Worm (Caenorhabditis elegans) whole organism, L4 larva: ENCODE measurements around the gene B0393.9.

ENCODE experiments used
- D1046.2 ChIP-seq: fragments of 200-800 bp; sonication (Bioruptor generic); IDR thresholded peaks from 2 replicates; pipeline ENCODE4 v1.3.6; 2022; ENCODE audit warnings: missing genetic modification characterization, missing compliant biosample characterization
- F10B5.3 ChIP-seq: sonication (generic microtip); optimal IDR thresholded peaks from 2 replicates; lab custom pipeline; 2016; ENCODE audit warnings: mild to moderate bottlenecking, missing genetic modification characterization, missing compliant biosample characterization
- F26F4.8 ChIP-seq: fragments of 200-800 bp; sonication (Bioruptor generic); conservative IDR thresholded peaks from 2 replicates; pipeline ENCODE4 v1.3.6; 2022; ENCODE audit warnings: missing genetic modification characterization, missing compliant biosample characterization
- F44E2.7 ChIP-seq: fragments of 200-800 bp; sonication (Bioruptor generic); IDR thresholded peaks from 2 replicates; pipeline ENCODE4 v2.1.2; 2022; ENCODE audit warnings: missing genetic modification characterization, missing compliant biosample characterization
- R02D3.7 ChIP-seq: fragments of 150-350 bp; sonication (generic microtip); optimal IDR thresholded peaks from 3 replicates; lab custom pipeline; 2014; ENCODE audit warnings: missing biosample characterization, missing genetic modification characterization
- T20F7.1 ChIP-seq: fragments of 200-800 bp; sonication (Bioruptor generic); optimal IDR thresholded peaks from 2 replicates; lab custom pipeline; 2018; ENCODE audit warnings: mild to moderate bottlenecking, missing genetic modification characterization, missing compliant biosample characterization
- Y5F2A.4 ChIP-seq: fragments of 200-800 bp; sonication (Bioruptor generic); optimal IDR thresholded peaks from 2 replicates; lab custom pipeline; 2018; ENCODE audit warnings: mild to moderate bottlenecking, missing genetic modification characterization, missing compliant biosample characterization
- Y75B8A.6 ChIP-seq: fragments of 200-800 bp; sonication (Bioruptor generic); IDR thresholded peaks from 2 replicates; pipeline ENCODE4 v1.3.6; 2022; ENCODE audit warnings: missing genetic modification reagents, missing genetic modification characterization, missing compliant biosample characterization
- ZK337.2 ChIP-seq: fragments of 200-800 bp; sonication (Bioruptor generic); IDR thresholded peaks from 2 replicates; pipeline ENCODE4 v1.3.6; 2022; ENCODE audit warnings: missing genetic modification reagents, missing genetic modification characterization, missing compliant biosample characterization
- ZK546.5 ChIP-seq, 2 experiments: sonication (generic microtip); optimal IDR thresholded peaks; 2 replicates each; lab custom pipeline; 2017; ENCODE audit warnings: missing biosample characterization in 2 of 2, missing genetic modification characterization in 2 of 2
- aly-2 ChIP-seq: sonication (generic microtip); optimal IDR thresholded peaks from 2 replicates; lab custom pipeline; 2018; ENCODE audit warnings: missing biosample characterization, missing genetic modification characterization
- ceh-28 ChIP-seq: fragments of 150-350 bp; optimal IDR thresholded peaks from 2 replicates; lab custom pipeline; 2014; ENCODE audit warnings: missing biosample characterization, missing genetic modification reagents, missing genetic modification characterization
- ceh-32 ChIP-seq: sonication (generic microtip); optimal IDR thresholded peaks from 2 replicates; lab custom pipeline; 2016; ENCODE audit warnings: mild to moderate bottlenecking, missing genetic modification characterization, missing compliant biosample characterization; ENCODE audit not compliant: poor library complexity
- ceh-82 ChIP-seq: sonication (generic microtip); optimal IDR thresholded peaks from 2 replicates; lab custom pipeline; 2017; ENCODE audit warnings: missing biosample characterization, missing genetic modification characterization
- ces-1 ChIP-seq: fragments of 150-350 bp; sonication (generic microtip); optimal IDR thresholded peaks from 4 replicates; lab custom pipeline; 2014; ENCODE audit warnings: missing biosample characterization, missing genetic modification reagents, missing genetic modification characterization
- cey-2 ChIP-seq: sonication (generic microtip); optimal IDR thresholded peaks from 3 replicates; lab custom pipeline; 2017; ENCODE audit warnings: missing genetic modification characterization, mild to moderate bottlenecking, missing compliant biosample characterization, antibody characterized with exemption, borderline replicate concordance; ENCODE audit not compliant: insufficient read depth
- daf-12 ChIP-seq: fragments of 150-350 bp; optimal IDR thresholded peaks from 2 replicates; lab custom pipeline; 2014; ENCODE audit warnings: missing biosample characterization, missing genetic modification reagents, missing genetic modification characterization
- daf-16 ChIP-seq, 3 experiments: sonication (generic microtip); optimal IDR thresholded peaks; 2 replicates each; lab custom pipeline; 2016 to 2017; ENCODE audit warnings: missing genetic modification characterization in 3 of 3, missing genetic modification reagents in 3 of 3, mild to moderate bottlenecking in 2 of 3, missing compliant biosample characterization in 2 of 3, missing biosample characterization in 1 of 3, moderate library complexity in 1 of 3
- dmd-6 ChIP-seq: fragments of 200-800 bp; sonication (Bioruptor generic); IDR thresholded peaks from 2 replicates; pipeline ENCODE4 v1.3.6; 2022; ENCODE audit warnings: missing genetic modification reagents, missing genetic modification characterization, missing compliant biosample characterization
- dmd-8 ChIP-seq: fragments of 200-800 bp; sonication (Bioruptor generic); IDR thresholded peaks from 2 replicates; pipeline ENCODE4 v1.3.6; 2022; ENCODE audit warnings: missing genetic modification characterization, missing compliant biosample characterization
- dmd-9 ChIP-seq: fragments of 200-800 bp; sonication (Bioruptor generic); IDR thresholded peaks from 2 replicates; pipeline ENCODE4 v1.3.6; 2022; ENCODE audit warnings: missing genetic modification reagents, missing genetic modification characterization, missing compliant biosample characterization
- duxl-1 ChIP-seq: sonication (generic microtip); optimal IDR thresholded peaks from 2 replicates; lab custom pipeline; 2016; ENCODE audit warnings: mild to moderate bottlenecking, missing genetic modification characterization, moderate library complexity, missing compliant biosample characterization; ENCODE audit not compliant: poor library complexity
- dve-1 ChIP-seq: sonication (generic microtip); optimal IDR thresholded peaks from 2 replicates; lab custom pipeline; 2017; ENCODE audit warnings: antibody characterized with exemption, mild to moderate bottlenecking, missing genetic modification characterization, missing compliant biosample characterization; ENCODE audit not compliant: insufficient read depth
- egl-27 ChIP-seq: sonication (generic microtip); optimal IDR thresholded peaks from 3 replicates; lab custom pipeline; 2017; ENCODE audit warnings: missing biosample characterization, missing genetic modification reagents, missing genetic modification characterization
- egl-43 ChIP-seq: fragments of 200-800 bp; sonication (Bioruptor generic); IDR thresholded peaks from 2 replicates; pipeline ENCODE4 v1.3.6; 2022; ENCODE audit warnings: missing genetic modification reagents, missing genetic modification characterization, missing compliant biosample characterization
- hif-1 ChIP-seq, 2 experiments: sonication (generic microtip); optimal IDR thresholded peaks; 2 replicates each; lab custom pipeline; 2016 to 2017; ENCODE audit warnings: missing compliant biosample characterization in 2 of 2, missing genetic modification characterization in 2 of 2, missing genetic modification reagents in 2 of 2, missing genotype in 2 of 2, mild to moderate bottlenecking in 1 of 2
- jun-1 ChIP-seq: fragments of 150-350 bp; optimal IDR thresholded peaks from 2 replicates; lab custom pipeline; 2014; ENCODE audit warnings: missing biosample characterization, missing genetic modification reagents, missing genetic modification characterization
- lim-7 ChIP-seq: fragments of 200-800 bp; sonication (Bioruptor generic); IDR thresholded peaks from 2 replicates; pipeline ENCODE4 v1.3.6; 2022; ENCODE audit warnings: missing genetic modification characterization, missing compliant biosample characterization
- lin-1 ChIP-seq: fragments of 200-800 bp; sonication (Bioruptor generic); IDR thresholded peaks from 2 replicates; pipeline ENCODE4 v1.3.6; 2022; ENCODE audit warnings: missing genetic modification reagents, missing genetic modification characterization, missing compliant biosample characterization
- lin-13 ChIP-seq: fragments of 150-350 bp; optimal IDR thresholded peaks from 2 replicates; lab custom pipeline; 2014; ENCODE audit warnings: missing biosample characterization, missing genetic modification reagents, missing genetic modification characterization
- lin-15B ChIP-seq: fragments of 150-350 bp; sonication (generic microtip); optimal IDR thresholded peaks from 3 replicates; lab custom pipeline; 2014; ENCODE audit warnings: missing biosample characterization, missing genetic modification characterization
- lin-38 ChIP-seq: fragments of 200-800 bp; sonication (Bioruptor generic); IDR thresholded peaks from 2 replicates; pipeline ENCODE4 v1.3.6; 2022; ENCODE audit warnings: missing genetic modification reagents, missing genetic modification characterization, missing compliant biosample characterization
- lin-39 ChIP-seq: fragments of 150-350 bp; optimal IDR thresholded peaks from 2 replicates; lab custom pipeline; 2014; ENCODE audit warnings: missing biosample characterization, missing genetic modification reagents, missing genetic modification characterization
- madf-9 ChIP-seq: fragments of 200-800 bp; sonication (Bioruptor generic); conservative IDR thresholded peaks from 2 replicates; pipeline ENCODE4 v1.3.6; 2022; ENCODE audit warnings: missing genetic modification reagents, missing genetic modification characterization, missing compliant biosample characterization
- mdl-1 ChIP-seq, 2 experiments: fragments of 150-350 bp in 1 of 2; sonication (generic microtip) in 1 of 2; optimal IDR thresholded peaks; 2 replicates each; lab custom pipeline; 2014 to 2017; ENCODE audit warnings: missing biosample characterization in 2 of 2, missing genetic modification characterization in 2 of 2
- nhr-10 ChIP-seq: fragments of 150-350 bp; optimal IDR thresholded peaks from 2 replicates; lab custom pipeline; 2014; ENCODE audit warnings: missing biosample characterization, missing genetic modification characterization
- nhr-102 ChIP-seq: sonication (generic microtip); optimal IDR thresholded peaks from 2 replicates; lab custom pipeline; 2016; ENCODE audit warnings: mild to moderate bottlenecking, missing genetic modification characterization, moderate library complexity, missing compliant biosample characterization
- nhr-11 ChIP-seq: fragments of 150-350 bp; optimal IDR thresholded peaks from 2 replicates; lab custom pipeline; 2014; ENCODE audit warnings: missing biosample characterization, missing genetic modification characterization
- nhr-237 ChIP-seq: sonication (generic microtip); optimal IDR thresholded peaks from 2 replicates; lab custom pipeline; 2017; ENCODE audit warnings: missing biosample characterization, missing genetic modification characterization
- nhr-41 ChIP-seq: fragments of 200-800 bp; sonication (Bioruptor generic); IDR thresholded peaks from 2 replicates; pipeline ENCODE4 v1.3.6; 2022; ENCODE audit warnings: missing genetic modification reagents, missing genetic modification characterization, missing compliant biosample characterization
- nhr-6 ChIP-seq: fragments of 150-350 bp; optimal IDR thresholded peaks from 2 replicates; lab custom pipeline; 2014; ENCODE audit warnings: missing biosample characterization, missing genetic modification characterization
- pqm-1 ChIP-seq: sonication (generic microtip); optimal IDR thresholded peaks from 2 replicates; lab custom pipeline; 2017; ENCODE audit warnings: missing biosample characterization, missing genetic modification characterization
- rbr-2 ChIP-seq: sonication (generic microtip); optimal IDR thresholded peaks from 2 replicates; lab custom pipeline; 2016; ENCODE audit warnings: missing genotype, missing genetic modification characterization, missing compliant biosample characterization
- set-16 ChIP-seq: fragments of 200-800 bp; sonication (Bioruptor generic); IDR thresholded peaks from 2 replicates; pipeline ENCODE4 v1.3.6; 2022; ENCODE audit warnings: missing genetic modification reagents, missing genetic modification characterization, missing compliant biosample characterization
- skn-1 ChIP-seq: fragments of 150-350 bp; optimal IDR thresholded peaks from 2 replicates; lab custom pipeline; 2014; ENCODE audit warnings: missing biosample characterization, missing genetic modification characterization
- unc-130 ChIP-seq: sonication (generic microtip); optimal IDR thresholded peaks from 2 replicates; lab custom pipeline; 2016; ENCODE audit warnings: missing genetic modification reagents, missing genetic modification characterization, missing compliant biosample characterization
- unc-39 ChIP-seq: sonication (generic microtip); optimal IDR thresholded peaks from 2 replicates; lab custom pipeline; 2017; ENCODE audit warnings: missing biosample characterization, missing genetic modification characterization
- zfp-2 ChIP-seq: sonication (generic microtip); optimal IDR thresholded peaks from 2 replicates; lab custom pipeline; 2016; ENCODE audit warnings: mild to moderate bottlenecking, missing genetic modification characterization, missing compliant biosample characterization
- zfp-3 ChIP-seq: fragments of 200-800 bp; sonication (Bioruptor generic); conservative IDR thresholded peaks from 2 replicates; pipeline ENCODE4 v1.3.6; 2022; ENCODE audit warnings: missing genetic modification reagents, missing genetic modification characterization, missing compliant biosample characterization
- ztf-11 ChIP-seq: fragments of 150-350 bp; optimal IDR thresholded peaks from 2 replicates; lab custom pipeline; 2014; ENCODE audit warnings: missing biosample characterization, missing genetic modification characterization

B0393.9 gene

DNA sequence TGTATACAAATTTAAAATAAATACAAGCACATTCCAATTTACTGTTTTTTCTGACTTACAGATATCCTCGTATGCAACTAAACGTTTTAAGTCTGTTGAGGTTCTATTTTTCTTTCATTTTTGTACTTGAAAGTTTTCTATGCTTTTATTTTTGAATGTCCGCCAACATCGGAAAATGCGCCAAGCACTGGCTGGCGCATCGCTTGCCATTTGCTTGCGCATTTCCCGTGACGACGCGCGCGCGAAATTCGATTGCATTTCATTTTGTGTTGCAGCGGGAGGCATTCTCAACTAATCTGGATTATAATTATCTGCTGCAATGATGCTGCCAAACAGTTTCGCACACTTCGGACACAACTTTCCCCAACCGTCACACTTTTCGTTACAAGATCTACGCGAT lies 23.0 kb downstream of the B0393.9 start, which contains the start of gene fbxl-2 (continued):
- TF ChIP-seq lin-13 (GFP tag; lab: Kevin White, UChicago) (peak; percentile 94), zfp-2 (tag; lab: Kevin White, UChicago) (peak; percentile 71), dve-1 (tag; lab: Kevin White, UChicago) (peak; percentile 95), madf-9 (GFP tag; lab: Robert Waterston, UW) (peak; percentile 82), nhr-237 (no peak), aly-2 (tag; lab: Kevin White, UChicago) (no peak), unc-130 (GFP tag; lab: Kevin White, UChicago) (peak; percentile 71), T20F7.1 (GFP tag; lab: Kevin White, UChicago) (no peak), ZK546.5 (tag; optimal IDR thresholded peaks at IDR 0.05; lab: Kevin White, UChicago) (peak in 1 of 2 experiments; percentile 54), ces-1 (GFP tag; lab: Kevin White, UChicago) (no peak), ceh-32 (tag; lab: Kevin White, UChicago) (peak; percentile 44), Y75B8A.6 (GFP tag; lab: Robert Waterston, UW) (peak; percentile 89), zfp-3 (GFP tag; lab: Robert Waterston, UW) (peak; percentile 90; the same call in 1 of the 2 replicates), mdl-1 (tag; optimal IDR thresholded peaks at IDR 0.05; lab: Kevin White, UChicago) (peak in 1 of 2 experiments; percentile 59), daf-16 (GFP tag; optimal IDR thresholded peaks at IDR 0.05; lab: Kevin White, UChicago) (peak; percentile 55 to 84), daf-16 (tag; optimal IDR thresholded peaks at IDR 0.05; lab: Kevin White, UChicago) (peak; percentile 55), skn-1 (tag; lab: Kevin White, UChicago) (no peak), ceh-28 (tag; lab: Kevin White, UChicago) (peak; percentile 6), dmd-9 (GFP tag; lab: Robert Waterston, UW) (peak; percentile 87), Y5F2A.4 (GFP tag; lab: Kevin White, UChicago) (peak; percentile 37), lim-7 (GFP tag; lab: Robert Waterston, UW) (peak; percentile 51; the same call in 1 of the 2 replicates), hif-1 (tag; optimal IDR thresholded peaks at IDR 0.05; lab: Kevin White, UChicago) (peak; percentile 17 to 84), nhr-41 (peak; percentile 51; the same call in 1 of the 2 replicates), nhr-10 (tag; lab: Kevin White, UChicago) (no peak), set-16 (GFP tag; lab: Robert Waterston, UW) (peak; percentile 47; the same call in 1 of the 2 replicates), ceh-82 (tag; lab: Kevin White, UChicago) (no peak), dmd-6 (peak; percentile 91), dmd-8 (0 out of 2 replicates have a peak, but pooled peaks have one; percentile 24), nhr-11 (tag; lab: Kevin White, UChicago) (peak; percentile 90), lin-38 (GFP tag; lab: Robert Waterston, UW) (peak; percentile 94), egl-43 (GFP tag; lab: Robert Waterston, UW) (peak; percentile 82), jun-1 (tag; lab: Kevin White, UChicago) (peak; percentile 65), F26F4.8 (GFP tag; lab: Robert Waterston, UW) (no peak), D1046.2 (GFP tag; lab: Robert Waterston, UW) (peak; percentile 82; the same call in 1 of the 2 replicates), egl-27 (tag; lab: Kevin White, UChicago) (no peak), nhr-6 (tag; lab: Kevin White, UChicago) (peak; percentile 92), cey-2 (no peak), rbr-2 (tag; lab: Kevin White, UChicago) (peak; percentile 94), nhr-102 (tag; lab: Kevin White, UChicago) (peak; percentile 96), lin-1 (GFP tag; lab: Robert Waterston, UW) (peak; percentile 87), ZK337.2 (GFP tag; lab: Robert Waterston, UW) (0 out of 2 replicates have a peak, but pooled peaks have one; percentile 56), unc-39 (tag; lab: Kevin White, UChicago) (no peak), pqm-1 (tag; lab: Kevin White, UChicago) (peak; percentile 51), duxl-1 (tag; lab: Kevin White, UChicago) (peak; percentile 94), ztf-11 (tag; lab: Kevin White, UChicago) (no peak), F44E2.7 (no peak), F10B5.3 (tag; lab: Kevin White, UChicago) (peak; percentile 83), R02D3.7 (tag; lab: Kevin White, UChicago) (peak; percentile 37), lin-39 (no peak), lin-15B (peak; percentile 79), daf-12 (tag; lab: Kevin White, UChicago) (no peak)
